Fruit fly (Drosophila melanogaster): ENCODE data around the gene CG8507.

dm6 chr3R:9747900-9748663 is 43.2 kb upstream of the CG8507 start:
- no peak for TF ChIP-seq Rel (GFP tag; optimal IDR thresholded peaks at IDR 0.05)
- no peak for TF ChIP-seq Rel (tag; optimal IDR thresholded peaks at IDR 0.05)
- TF ChIP-seq sage (GFP tag; optimal IDR thresholded peaks at IDR 0.05): no peak
- TF ChIP-seq CG32264 (GFP tag; optimal IDR thresholded peaks at IDR 0.05): no peak
- TF ChIP-seq br (GFP tag; optimal IDR thresholded peaks at IDR 0.05): no peak
- TF ChIP-seq pan (optimal IDR thresholded peaks at IDR 0.05): no peak
- TF ChIP-seq Hr78 (GFP tag; optimal IDR thresholded peaks at IDR 0.05): no peak
